Worm (Caenorhabditis elegans) whole organism, L4 larva: ENCODE results near the gene K07E3.2.

Experiments
- F26F4.8 ChIP-seq: fragments of 200-800 bp; sonication (Bioruptor generic); conservative IDR thresholded peaks from 2 replicates; pipeline ENCODE4 v1.3.6; 2022; ENCODE audit warnings: missing genetic modification characterization, missing compliant biosample characterization
- F44E2.7 ChIP-seq: fragments of 200-800 bp; sonication (Bioruptor generic); IDR thresholded peaks from 2 replicates; pipeline ENCODE4 v2.1.2; 2022; ENCODE audit warnings: missing genetic modification characterization, missing compliant biosample characterization
- R02D3.7 ChIP-seq: fragments of 150-350 bp; sonication (generic microtip); optimal IDR thresholded peaks from 3 replicates; lab custom pipeline; 2014; ENCODE audit warnings: missing biosample characterization, missing genetic modification characterization
- T20F7.1 ChIP-seq: fragments of 200-800 bp; sonication (Bioruptor generic); optimal IDR thresholded peaks from 2 replicates; lab custom pipeline; 2018; ENCODE audit warnings: mild to moderate bottlenecking, missing genetic modification characterization, missing compliant biosample characterization
- Y5F2A.4 ChIP-seq: fragments of 200-800 bp; sonication (Bioruptor generic); optimal IDR thresholded peaks from 2 replicates; lab custom pipeline; 2018; ENCODE audit warnings: mild to moderate bottlenecking, missing genetic modification characterization, missing compliant biosample characterization
- ZK337.2 ChIP-seq: fragments of 200-800 bp; sonication (Bioruptor generic); IDR thresholded peaks from 2 replicates; pipeline ENCODE4 v1.3.6; 2022; ENCODE audit warnings: missing genetic modification reagents, missing genetic modification characterization, missing compliant biosample characterization
- ZK546.5 ChIP-seq, 2 experiments: sonication (generic microtip); optimal IDR thresholded peaks; 2 replicates each; lab custom pipeline; 2017; ENCODE audit warnings: missing biosample characterization in 2 of 2, missing genetic modification characterization in 2 of 2
- aha-1 ChIP-seq: fragments of 150-350 bp; peaks from one replicate; lab custom pipeline; 2014; ENCODE audit warnings: missing biosample characterization, missing genetic modification characterization
- aly-2 ChIP-seq: sonication (generic microtip); optimal IDR thresholded peaks from 2 replicates; lab custom pipeline; 2018; ENCODE audit warnings: missing biosample characterization, missing genetic modification characterization
- ama-1 ChIP-seq: fragments of 150-350 bp; optimal IDR thresholded peaks from 2 replicates; lab custom pipeline; 2014; ENCODE audit warnings: inconsistent platforms, mixed read lengths
- arid-1 ChIP-seq: fragments of 200-800 bp; sonication (Bioruptor generic); conservative IDR thresholded peaks from 2 replicates; pipeline ENCODE4 v1.3.6; 2022; ENCODE audit warnings: missing genetic modification reagents, missing genetic modification characterization, missing compliant biosample characterization
- attf-4 ChIP-seq: sonication (generic microtip); optimal IDR thresholded peaks from 3 replicates; lab custom pipeline; 2017; ENCODE audit warnings: missing biosample characterization, missing genetic modification characterization
- ceh-20 ChIP-seq: fragments of 200-800 bp; sonication (Bioruptor generic); IDR thresholded peaks from 2 replicates; pipeline ENCODE4 v1.3.6; 2022; ENCODE audit warnings: missing genetic modification reagents, missing genetic modification characterization, missing compliant biosample characterization
- ceh-82 ChIP-seq: sonication (generic microtip); optimal IDR thresholded peaks from 2 replicates; lab custom pipeline; 2017; ENCODE audit warnings: missing biosample characterization, missing genetic modification characterization
- cey-2 ChIP-seq: sonication (generic microtip); optimal IDR thresholded peaks from 3 replicates; lab custom pipeline; 2017; ENCODE audit warnings: missing genetic modification characterization, mild to moderate bottlenecking, missing compliant biosample characterization, antibody characterized with exemption, borderline replicate concordance; ENCODE audit not compliant: insufficient read depth
- ctbp-1 ChIP-seq: fragments of 200-800 bp; sonication (Bioruptor generic); IDR thresholded peaks from 2 replicates; pipeline ENCODE4 v1.3.6; 2022; ENCODE audit warnings: missing genetic modification reagents, missing genetic modification characterization, missing compliant biosample characterization
- daf-16 ChIP-seq, 3 experiments: sonication (generic microtip); optimal IDR thresholded peaks; 2 replicates each; lab custom pipeline; 2016 to 2017; ENCODE audit warnings: missing genetic modification characterization in 3 of 3, missing genetic modification reagents in 3 of 3, mild to moderate bottlenecking in 2 of 3, missing compliant biosample characterization in 2 of 3, missing biosample characterization in 1 of 3, moderate library complexity in 1 of 3
- daf-8 ChIP-seq: fragments of 200-800 bp; sonication (Bioruptor generic); IDR thresholded peaks from 2 replicates; pipeline ENCODE4 v1.3.6; 2022; ENCODE audit warnings: missing genetic modification characterization, missing compliant biosample characterization
- dmd-8 ChIP-seq: fragments of 200-800 bp; sonication (Bioruptor generic); IDR thresholded peaks from 2 replicates; pipeline ENCODE4 v1.3.6; 2022; ENCODE audit warnings: missing genetic modification characterization, missing compliant biosample characterization
- dpl-1 ChIP-seq: fragments of 150-350 bp; optimal IDR thresholded peaks from 2 replicates; lab custom pipeline; 2014; ENCODE audit warnings: missing biosample characterization, missing genetic modification reagents, missing genetic modification characterization
- duxl-1 ChIP-seq: sonication (generic microtip); optimal IDR thresholded peaks from 2 replicates; lab custom pipeline; 2016; ENCODE audit warnings: mild to moderate bottlenecking, missing genetic modification characterization, moderate library complexity, missing compliant biosample characterization; ENCODE audit not compliant: poor library complexity
- fos-1 ChIP-seq: fragments of 150-350 bp; optimal IDR thresholded peaks from 2 replicates; lab custom pipeline; 2014; ENCODE audit warnings: missing biosample characterization, missing genetic modification characterization
- hlh-11 ChIP-seq: fragments of 200-800 bp; sonication (Bioruptor generic); optimal IDR thresholded peaks from 2 replicates; lab custom pipeline; 2018; ENCODE audit warnings: mild to moderate bottlenecking, missing genetic modification characterization, missing compliant biosample characterization
- hlh-30 ChIP-seq: sonication (generic microtip); optimal IDR thresholded peaks from 2 replicates; lab custom pipeline; 2017; ENCODE audit warnings: antibody characterized with exemption, mild to moderate bottlenecking, missing genetic modification characterization, missing compliant biosample characterization; ENCODE audit not compliant: insufficient read depth
- hmg-1.1 ChIP-seq: fragments of 200-800 bp; sonication (Bioruptor generic); IDR thresholded peaks from 2 replicates; pipeline ENCODE4 v1.3.6; 2022; ENCODE audit warnings: missing genetic modification reagents, missing genetic modification characterization, missing compliant biosample characterization
- jun-1 ChIP-seq: fragments of 150-350 bp; optimal IDR thresholded peaks from 2 replicates; lab custom pipeline; 2014; ENCODE audit warnings: missing biosample characterization, missing genetic modification reagents, missing genetic modification characterization
- lim-7 ChIP-seq: fragments of 200-800 bp; sonication (Bioruptor generic); IDR thresholded peaks from 2 replicates; pipeline ENCODE4 v1.3.6; 2022; ENCODE audit warnings: missing genetic modification characterization, missing compliant biosample characterization
- lin-15B ChIP-seq: fragments of 150-350 bp; sonication (generic microtip); optimal IDR thresholded peaks from 3 replicates; lab custom pipeline; 2014; ENCODE audit warnings: missing biosample characterization, missing genetic modification characterization
- lin-29 ChIP-seq: fragments of 200-800 bp; sonication (Bioruptor generic); IDR thresholded peaks from 2 replicates; pipeline ENCODE4 v1.3.6; 2022; ENCODE audit warnings: missing genetic modification reagents, missing genetic modification characterization, missing compliant biosample characterization
- lsy-2 ChIP-seq, 2 experiments: fragments of 150-350 bp in 1 of 2; sonication (generic microtip) in 1 of 2; optimal IDR thresholded peaks; 2 replicates each; lab custom pipeline; 2014 to 2017; ENCODE audit warnings: missing biosample characterization in 2 of 2, missing genetic modification characterization in 2 of 2
- madf-9 ChIP-seq: fragments of 200-800 bp; sonication (Bioruptor generic); conservative IDR thresholded peaks from 2 replicates; pipeline ENCODE4 v1.3.6; 2022; ENCODE audit warnings: missing genetic modification reagents, missing genetic modification characterization, missing compliant biosample characterization
- mxl-3 ChIP-seq: fragments of 200-800 bp; sonication (Bioruptor generic); optimal IDR thresholded peaks from 2 replicates; lab custom pipeline; 2018; ENCODE audit warnings: mild to moderate bottlenecking, missing genetic modification characterization, missing compliant biosample characterization
- nhr-10 ChIP-seq: fragments of 150-350 bp; optimal IDR thresholded peaks from 2 replicates; lab custom pipeline; 2014; ENCODE audit warnings: missing biosample characterization, missing genetic modification characterization
- nhr-11 ChIP-seq: fragments of 150-350 bp; optimal IDR thresholded peaks from 2 replicates; lab custom pipeline; 2014; ENCODE audit warnings: missing biosample characterization, missing genetic modification characterization
- nhr-41 ChIP-seq: fragments of 200-800 bp; sonication (Bioruptor generic); IDR thresholded peaks from 2 replicates; pipeline ENCODE4 v1.3.6; 2022; ENCODE audit warnings: missing genetic modification reagents, missing genetic modification characterization, missing compliant biosample characterization
- nhr-42 ChIP-seq: fragments of 200-800 bp; sonication (Bioruptor generic); IDR thresholded peaks from 2 replicates; pipeline ENCODE4 v1.3.6; 2022; ENCODE audit warnings: missing genetic modification characterization, missing compliant biosample characterization
- nhr-77 ChIP-seq: fragments of 150-350 bp; optimal IDR thresholded peaks from 2 replicates; lab custom pipeline; 2014; ENCODE audit warnings: missing biosample characterization, missing genetic modification characterization
- saeg-2 ChIP-seq: fragments of 200-800 bp; sonication (Bioruptor generic); IDR thresholded peaks from 2 replicates; pipeline ENCODE4 v1.3.6; 2022; ENCODE audit warnings: missing genetic modification reagents, missing genetic modification characterization, missing compliant biosample characterization
- sdz-12 ChIP-seq: fragments of 200-800 bp; sonication (Bioruptor generic); optimal IDR thresholded peaks from 2 replicates; lab custom pipeline; 2018; ENCODE audit warnings: mild to moderate bottlenecking, missing genetic modification characterization, missing compliant biosample characterization
- set-16 ChIP-seq: fragments of 200-800 bp; sonication (Bioruptor generic); IDR thresholded peaks from 2 replicates; pipeline ENCODE4 v1.3.6; 2022; ENCODE audit warnings: missing genetic modification reagents, missing genetic modification characterization, missing compliant biosample characterization
- snpc-4 ChIP-seq: fragments of 150-350 bp; optimal IDR thresholded peaks from 2 replicates; lab custom pipeline; 2014; ENCODE audit warnings: missing biosample characterization, missing genetic modification characterization
- spr-1 ChIP-seq: sonication (generic microtip); optimal IDR thresholded peaks from 2 replicates; lab custom pipeline; 2016; ENCODE audit warnings: mild to moderate bottlenecking, missing genetic modification characterization, missing compliant biosample characterization
- spr-3 ChIP-seq: fragments of 200-800 bp; sonication (Bioruptor generic); optimal IDR thresholded peaks from 2 replicates; lab custom pipeline; 2018; ENCODE audit warnings: mild to moderate bottlenecking, missing genetic modification characterization, missing compliant biosample characterization
- tag-97 ChIP-seq: fragments of 200-800 bp; sonication (Bioruptor generic); IDR thresholded peaks from 2 replicates; pipeline ENCODE4 v1.3.6; 2022; ENCODE audit warnings: missing genetic modification characterization, missing compliant biosample characterization
- unc-130 ChIP-seq: sonication (generic microtip); optimal IDR thresholded peaks from 2 replicates; lab custom pipeline; 2016; ENCODE audit warnings: missing genetic modification reagents, missing genetic modification characterization, missing compliant biosample characterization
- unc-62 ChIP-seq, 3 experiments: fragments of 150-350 bp in 1 of 3; sonication (generic microtip); optimal IDR thresholded peaks in 2 of 3; peaks in 1 of 3; 1 replicate in 1 of 3; 2 replicates in 2 of 3; lab custom pipeline; 2014 to 2017; ENCODE audit warnings: missing biosample characterization in 3 of 3, missing genetic modification characterization in 3 of 3, missing genetic modification reagents in 3 of 3, missing genotype in 1 of 3
- zag-1 ChIP-seq: fragments of 150-350 bp; optimal IDR thresholded peaks from 2 replicates; lab custom pipeline; 2014; ENCODE audit warnings: missing biosample characterization, missing genetic modification characterization
- zfp-2 ChIP-seq: sonication (generic microtip); optimal IDR thresholded peaks from 2 replicates; lab custom pipeline; 2016; ENCODE audit warnings: mild to moderate bottlenecking, missing genetic modification characterization, missing compliant biosample characterization
- zfp-3 ChIP-seq: fragments of 200-800 bp; sonication (Bioruptor generic); conservative IDR thresholded peaks from 2 replicates; pipeline ENCODE4 v1.3.6; 2022; ENCODE audit warnings: missing genetic modification reagents, missing genetic modification characterization, missing compliant biosample characterization
- zip-11 ChIP-seq: fragments of 200-800 bp; sonication (Bioruptor generic); IDR thresholded peaks from 2 replicates; pipeline ENCODE4 v1.3.6; 2022; ENCODE audit warnings: missing genetic modification characterization, missing compliant biosample characterization
- ztf-7 ChIP-seq: fragments of 150-350 bp; optimal IDR thresholded peaks from 2 replicates; lab custom pipeline; 2014; ENCODE audit warnings: missing biosample characterization, missing genetic modification characterization

The K07E3.2 gene

DNA sequence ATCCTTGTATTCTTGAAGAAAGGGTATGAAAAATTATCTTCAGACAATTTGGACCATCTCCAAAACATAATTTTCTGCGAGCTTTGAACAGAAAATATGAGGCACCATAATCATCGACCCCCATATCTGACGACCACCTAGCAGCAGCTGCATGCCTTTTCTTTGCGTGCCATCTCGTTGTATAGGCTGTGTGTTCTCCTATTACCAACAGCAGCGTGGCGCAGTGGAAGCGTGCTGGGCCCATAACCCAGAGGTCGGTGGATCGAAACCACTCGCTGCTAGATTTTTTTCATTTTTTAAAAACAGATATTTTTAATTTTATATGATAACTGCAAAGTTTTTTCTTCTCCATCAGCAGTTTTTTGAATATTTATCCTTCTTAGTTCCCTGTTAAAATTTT lies 51.9 kb downstream of the K07E3.2 start (continued):
- TF ChIP-seq nhr-10: no peak
- TF ChIP-seq tag-97 (GFP tag; lab: Robert Waterston, UW): no peak
- no peak for TF ChIP-seq ama-1 (lab: Kevin White, UChicago)
- TF ChIP-seq dpl-1 (GFP tag; lab: Kevin White, UChicago): no peak
- peak; percentile 45; the same call in 1 of the 2 replicates for TF ChIP-seq ZK337.2 (GFP tag; lab: Robert Waterston, UW)
- TF ChIP-seq nhr-42 (GFP tag; lab: Robert Waterston, UW): peak; percentile 66; the same call in 1 of the 2 replicates
- no peak for TF ChIP-seq fos-1 (tag; lab: Kevin White, UChicago)
- peak; percentile 60; the same call in 1 of the 2 replicates for TF ChIP-seq madf-9 (GFP tag; lab: Robert Waterston, UW)
- TF ChIP-seq cey-2: no peak
- no peak for TF ChIP-seq hlh-11 (tag; lab: Kevin White, UChicago)
- TF ChIP-seq F26F4.8 (GFP tag; lab: Robert Waterston, UW): peak; percentile 77
- 0 out of 2 replicates have a peak, but pooled peaks have one; percentile 26 for TF ChIP-seq ceh-20 (GFP tag; lab: Robert Waterston, UW)
- TF ChIP-seq ZK546.5 (tag; optimal IDR thresholded peaks at IDR 0.05; lab: Kevin White, UChicago): no peak
- TF ChIP-seq dmd-8 (GFP tag; lab: Robert Waterston, UW): peak; percentile 85
- TF ChIP-seq Y5F2A.4 (GFP tag; lab: Kevin White, UChicago): no peak
- no peak for TF ChIP-seq unc-130 (GFP tag; lab: Kevin White, UChicago)
- no peak for TF ChIP-seq spr-1 (tag; lab: Kevin White, UChicago)
- TF ChIP-seq zfp-3 (GFP tag; lab: Robert Waterston, UW): 0 out of 2 replicates have a peak, but pooled peaks have one; percentile 42
- peak; percentile 25; the same call in 1 of the 2 replicates for TF ChIP-seq lin-29 (GFP tag; lab: Robert Waterston, UW)
- no peak for TF ChIP-seq nhr-77 (tag; lab: Kevin White, UChicago)
- TF ChIP-seq ztf-7 (tag; lab: Kevin White, UChicago): no peak
- TF ChIP-seq sdz-12: no peak
- no peak for TF ChIP-seq mxl-3
- no peak for TF ChIP-seq R02D3.7
- TF ChIP-seq zip-11: no peak
- peak in 1 of 2 experiments; percentile 54 for TF ChIP-seq unc-62 (GFP tag; optimal IDR thresholded peaks at IDR 0.05 in 1 of 2; lab: Kevin White, UChicago)
- no peak for TF ChIP-seq unc-62 (tag; optimal IDR thresholded peaks at IDR 0.05; lab: Kevin White, UChicago)
- no peak for TF ChIP-seq aly-2 (tag; lab: Kevin White, UChicago)
- no peak for TF ChIP-seq spr-3 (GFP tag; lab: Kevin White, UChicago)
- TF ChIP-seq duxl-1 (tag; lab: Kevin White, UChicago): no peak
- no peak for TF ChIP-seq zag-1
- no peak for TF ChIP-seq nhr-11
- 0 out of 2 replicates have a peak, but pooled peaks have one; percentile 26 for TF ChIP-seq saeg-2 (GFP tag; lab: Robert Waterston, UW)
- TF ChIP-seq zfp-2 (tag; lab: Kevin White, UChicago): no peak
- TF ChIP-seq hlh-30 (tag; lab: Kevin White, UChicago): no peak
- peak; percentile 77 for TF ChIP-seq hmg-1.1 (GFP tag; lab: Robert Waterston, UW)
- TF ChIP-seq aha-1 (tag; lab: Kevin White, UChicago): peak; percentile 48
- no peak for TF ChIP-seq ceh-82 (tag; lab: Kevin White, UChicago)
- TF ChIP-seq set-16 (GFP tag; lab: Robert Waterston, UW): peak; percentile 29; the same call in 1 of the 2 replicates
- TF ChIP-seq lsy-2 (tag; optimal IDR thresholded peaks at IDR 0.05; lab: Kevin White, UChicago): no peak
- TF ChIP-seq attf-4 (tag; lab: Kevin White, UChicago): no peak
- TF ChIP-seq daf-8: no peak
- peak; percentile 50; the same call in 1 of the 2 replicates for TF ChIP-seq ctbp-1 (GFP tag; lab: Robert Waterston, UW)
- peak; percentile 63; the same call in 1 of the 2 replicates for TF ChIP-seq F44E2.7 (GFP tag; lab: Robert Waterston, UW)
- no peak for TF ChIP-seq daf-16 (GFP tag; optimal IDR thresholded peaks at IDR 0.05; lab: Kevin White, UChicago)
- peak; percentile 22 for TF ChIP-seq daf-16 (tag; optimal IDR thresholded peaks at IDR 0.05; lab: Kevin White, UChicago)
- TF ChIP-seq lim-7: peak; percentile 85
- no peak for TF ChIP-seq lin-15B (tag; lab: Kevin White, UChicago)
- TF ChIP-seq jun-1 (tag; lab: Kevin White, UChicago): no peak
- TF ChIP-seq nhr-41 (GFP tag; lab: Robert Waterston, UW): peak; percentile 64; the same call in 1 of the 2 replicates
- TF ChIP-seq T20F7.1 (GFP tag; lab: Kevin White, UChicago): no peak
- TF ChIP-seq arid-1 (GFP tag; lab: Robert Waterston, UW): peak; percentile 65
- no peak for TF ChIP-seq snpc-4 (tag; lab: Kevin White, UChicago)
